Worm (Caenorhabditis elegans) whole organism, L4 larva: ENCODE data around the gene T28A8.4.

ENCODE experiments used
- attf-4 ChIP-seq: sonication (generic microtip); optimal IDR thresholded peaks from 3 replicates; lab custom pipeline; 2017; ENCODE audit warnings: missing biosample characterization, missing genetic modification characterization
- madf-5 ChIP-seq, 2 experiments: fragments of 200-800 bp; sonication (Bioruptor generic); IDR thresholded peaks; 2 replicates each; pipeline ENCODE4 v1.3.6; 2022; ENCODE audit warnings: missing compliant biosample characterization in 2 of 2, missing genetic modification characterization in 2 of 2
- unc-39 ChIP-seq: sonication (generic microtip); optimal IDR thresholded peaks from 2 replicates; lab custom pipeline; 2017; ENCODE audit warnings: missing biosample characterization, missing genetic modification characterization

DNA sequence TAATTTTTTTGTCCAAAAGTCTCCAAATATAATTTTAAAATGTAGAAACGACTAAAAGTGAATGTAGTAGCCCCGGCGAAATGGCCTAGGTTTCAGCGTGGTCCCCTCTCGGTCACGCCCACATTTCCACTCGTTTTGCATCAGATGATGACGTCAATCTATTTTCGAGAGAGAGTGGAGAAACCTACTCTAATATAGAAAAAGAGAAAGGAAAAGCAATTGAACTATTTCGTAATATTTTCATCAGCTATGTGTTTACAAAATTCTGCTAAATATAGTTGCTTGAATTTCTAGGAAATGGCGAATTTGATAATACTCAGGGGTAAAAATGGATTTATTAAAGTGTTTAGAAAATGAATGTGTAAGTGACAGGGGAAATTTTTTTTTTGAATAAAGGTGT is 47.7 kb upstream of the T28A8.4 start:
- TF ChIP-seq madf-5 (GFP tag; IDR thresholded peaks at IDR 0.05; lab: Robert Waterston, UW) (no peak), unc-39 (tag; lab: Kevin White, UChicago) (no peak), attf-4 (tag; lab: Kevin White, UChicago) (no peak)
